Fruit fly (Drosophila melanogaster) whole organism, wandering third instar larva: ENCODE data around the gene CG14913.

Experiments used
- CG9705 ChIP-seq: fragments of 200-800 bp; sonication (Bioruptor generic); optimal IDR thresholded peaks from 2 replicates; lab custom pipeline; 2018; ENCODE audit warnings: missing biosample characterization, mild to moderate bottlenecking, missing genetic modification characterization
- HLH106 ChIP-seq: fragments of 200-800 bp; optimal IDR thresholded peaks from 3 replicates; lab custom pipeline; 2019; ENCODE audit warnings: missing biosample characterization, mild to moderate bottlenecking, missing genetic modification characterization, moderate library complexity
- OdsH ChIP-seq: fragments of 200-800 bp; sonication (Bioruptor generic); optimal IDR thresholded peaks from 2 replicates; lab custom pipeline; 2016; ENCODE audit warnings: missing biosample characterization, mild to moderate bottlenecking, missing genetic modification characterization
- lola ChIP-seq: fragments of >200 bp; optimal IDR thresholded peaks from 2 replicates; lab custom pipeline; 2017; ENCODE audit warnings: missing biosample characterization, missing genetic modification characterization

- TF ChIP-seq CG9705 (GFP tag; lab: Kevin White, UChicago) (peak; percentile 24), HLH106 (tag; lab: Kevin White, UChicago) (peak; percentile 68), lola (GFP tag; lab: Kevin White, UChicago) (no peak), OdsH (GFP tag; lab: Kevin White, UChicago) (peak; percentile 70)
These were observed 5.8 kb upstream of the CG14913 start, which contains the start of the genes Art8 and dUTPase for dm6 chr2L:11010999-11011398.
